Worm (Caenorhabditis elegans) whole organism, mixed stage, embryonic: ENCODE results near the gene rfth-1.

Experiments
- ceh-39 ChIP-seq: fragments of 150-350 bp; optimal IDR thresholded peaks from 2 replicates; lab custom pipeline; 2014; ENCODE audit warnings: missing biosample characterization, missing genetic modification characterization
- elt-1 ChIP-seq: sonication (generic microtip); optimal IDR thresholded peaks from 2 replicates; lab custom pipeline; 2017; ENCODE audit warnings: missing genetic modification characterization, mild to moderate bottlenecking, missing compliant biosample characterization, antibody characterized with exemption, moderate library complexity, borderline replicate concordance; ENCODE audit not compliant: insufficient read depth
- lin-13 ChIP-seq: fragments of 150-350 bp; optimal IDR thresholded peaks from 2 replicates; lab custom pipeline; 2014; ENCODE audit warnings: missing biosample characterization, missing genetic modification characterization
- pha-4 ChIP-seq: fragments of 150-350 bp; optimal IDR thresholded peaks from 2 replicates; lab custom pipeline; 2018; ENCODE audit warnings: missing biosample characterization, missing genetic modification reagents, missing genetic modification characterization
- snpc-4 ChIP-seq: fragments of 150-350 bp; optimal IDR thresholded peaks from 2 replicates; lab custom pipeline; 2014; ENCODE audit warnings: missing biosample characterization, missing genetic modification characterization
- sptf-1 ChIP-seq: sonication (generic microtip); optimal IDR thresholded peaks from 2 replicates; lab custom pipeline; 2017; ENCODE audit warnings: mild to moderate bottlenecking, missing genetic modification characterization, moderate library complexity, missing compliant biosample characterization
- unc-62 ChIP-seq: fragments of 150-350 bp; optimal IDR thresholded peaks from 2 replicates; lab custom pipeline; 2014; ENCODE audit warnings: missing biosample characterization, missing genetic modification reagents, missing genetic modification characterization

DNA sequence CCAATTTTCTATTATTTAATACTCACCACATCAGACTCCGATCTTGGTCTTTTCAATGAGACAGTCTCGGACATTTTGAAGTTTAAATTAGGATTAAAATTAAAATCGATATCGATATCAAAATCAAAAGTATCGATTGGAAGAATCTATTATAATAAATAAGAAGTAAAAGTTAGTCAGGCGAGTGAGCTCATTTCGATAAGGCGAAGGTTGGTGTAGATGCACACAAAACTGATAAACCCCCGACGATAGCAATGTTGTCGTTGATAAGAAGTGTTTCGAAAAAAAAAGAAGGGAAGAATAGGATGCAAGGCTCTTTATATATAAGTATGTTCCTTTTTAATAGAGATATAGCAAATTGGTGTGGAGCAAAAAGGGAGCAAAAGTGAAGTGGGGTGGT, 28.6 kb downstream of the rfth-1 start, which contains the start of gene M01H9.4:
- TF ChIP-seq pha-4 (tag; lab: Kevin White, UChicago) (no peak), lin-13 (tag; lab: Kevin White, UChicago) (no peak), sptf-1 (tag; lab: Kevin White, UChicago) (no peak), elt-1 (no peak), ceh-39 (tag; lab: Kevin White, UChicago) (no peak), unc-62 (no peak), snpc-4 (tag; lab: Kevin White, UChicago) (no peak)
